Worm (Caenorhabditis elegans) whole organism, midembryonic: ENCODE data around the gene clec-170.

Experiments used
- cog-1 ChIP-seq: sonication (generic microtip); optimal IDR thresholded peaks from 2 replicates; lab custom pipeline; 2016; ENCODE audit warnings: missing genetic modification characterization, missing compliant biosample characterization
- klf-2 ChIP-seq: fragments of 200-800 bp; sonication (Bioruptor generic); conservative IDR thresholded peaks from 2 replicates; pipeline ENCODE4 v1.3.6; 2022; ENCODE audit warnings: missing genetic modification reagents, missing genetic modification characterization, missing compliant biosample characterization
- ref-1 ChIP-seq: fragments of 200-800 bp; sonication (Bioruptor generic); conservative IDR thresholded peaks from 2 replicates; pipeline ENCODE4 v1.3.6; 2022; ENCODE audit warnings: missing genetic modification reagents, missing genetic modification characterization, missing compliant biosample characterization

DNA sequence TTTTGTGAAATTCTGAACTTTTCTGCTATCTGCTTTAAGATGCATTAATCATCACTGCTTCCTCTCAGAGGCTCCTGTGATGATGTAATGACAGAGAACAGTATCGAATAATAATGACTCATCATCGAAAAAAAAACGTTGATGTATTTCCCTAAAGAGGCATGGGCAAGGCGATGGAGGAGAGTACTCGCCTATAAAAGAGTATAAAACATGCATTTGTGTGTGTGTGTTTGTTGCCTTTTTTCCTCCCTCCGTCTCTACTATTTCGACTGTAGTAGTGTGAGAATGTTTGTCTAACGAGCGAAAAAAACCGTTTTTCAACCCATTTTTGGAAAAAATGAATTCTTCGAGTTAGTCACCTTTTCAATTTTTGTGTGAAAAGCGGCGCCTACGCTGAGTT, 18.2 kb downstream of the clec-170 start:
- TF ChIP-seq ref-1 (GFP tag; lab: Robert Waterston, UW), result no peak
- no peak for TF ChIP-seq cog-1 (tag; lab: Kevin White, UChicago)
- no peak for TF ChIP-seq klf-2
